Fruit fly (Drosophila melanogaster) Kc167 (cell line): ENCODE measurements around the gene CG31139.

ENCODE experiments used
- Myc ChIP-seq: fragments of >200 bp; optimal IDR thresholded peaks from 2 replicates; lab custom pipeline; 2017; ENCODE audit warnings: missing external identifiers
- psq ChIP-seq: fragments of >200 bp; optimal IDR thresholded peaks from 2 replicates; lab custom pipeline; 2017; ENCODE audit warnings: missing external identifiers

DNA sequence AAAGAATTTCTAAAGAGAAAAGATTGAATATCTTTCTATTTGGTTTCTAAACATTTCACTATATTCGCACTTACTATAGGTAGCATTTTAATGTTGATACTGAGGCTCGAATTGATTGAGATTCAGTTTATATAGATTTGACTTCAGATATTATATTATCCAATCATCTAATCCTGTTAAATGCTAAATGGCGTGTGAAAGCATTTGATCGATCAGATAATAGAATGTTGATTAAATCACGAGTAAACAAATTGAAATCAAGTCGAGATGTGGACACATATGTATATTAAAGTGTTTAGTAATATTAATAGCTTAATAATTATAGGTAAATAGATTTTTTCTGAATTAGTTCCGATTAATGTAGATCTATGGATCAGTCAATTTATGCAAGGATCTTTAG lies 22.0 kb upstream of the CG31139 start, which contains the start of gene CG43094:
- TF ChIP-seq psq (lab: Kevin White, UChicago), result no peak
- no peak for TF ChIP-seq Myc (lab: Kevin White, UChicago)
